Fruit fly (Drosophila melanogaster): ENCODE data around the gene nSMase.
A peak's percentile ranks its signal among the peaks of the same experiment; 100 is the strongest.

Gene nSMase

dm6 chr3L:3187263-3187662 lies 31.7 kb upstream of the nSMase start, which contains the start of gene CG14957:
CG14957 (plus strand) TSS chr3L:3187563.
- TF ChIP-seq Sp1 (GFP tag; optimal IDR thresholded peaks at IDR 0.05) (peak; percentile 31), Hnf4 (GFP tag; optimal IDR thresholded peaks at IDR 0.05) (peak; percentile 18), Hr83 (GFP tag; optimal IDR thresholded peaks at IDR 0.05; ENCODE audit: poor library complexity, severe bottlenecking) (peak; percentile 18), dmrt93B (GFP tag; optimal IDR thresholded peaks at IDR 0.05) (no peak)

- TF ChIP-seq HLH106 (tag; optimal IDR thresholded peaks at IDR 0.05) (no peak), psq (GFP tag; optimal IDR thresholded peaks at IDR 0.05) (no peak), h (GFP tag; optimal IDR thresholded peaks at IDR 0.05) (no peak), fru (GFP tag; optimal IDR thresholded peaks at IDR 0.05) (no peak), N (GFP tag; optimal IDR thresholded peaks at IDR 0.05) (no peak), CrebA (GFP tag; optimal IDR thresholded peaks at IDR 0.05; ENCODE audit: borderline replicate concordance) (no peak), sv (GFP tag; optimal IDR thresholded peaks at IDR 0.05) (no peak), Dfd (GFP tag; optimal IDR thresholded peaks at IDR 0.05) (no peak), brk (GFP tag; optimal IDR thresholded peaks at IDR 0.05) (no peak), sage (GFP tag; optimal IDR thresholded peaks at IDR 0.05) (no peak), Hr78 (GFP tag; optimal IDR thresholded peaks at IDR 0.05) (no peak), Dif (GFP tag; optimal IDR thresholded peaks at IDR 0.05; ENCODE audit: partially characterized antibody) (no peak), dsf (GFP tag; optimal IDR thresholded peaks at IDR 0.05; ENCODE audit: borderline replicate concordance) (no peak), pan (optimal IDR thresholded peaks at IDR 0.05) (no peak), OdsH (GFP tag; optimal IDR thresholded peaks at IDR 0.05) (no peak), GATAd (GFP tag; optimal IDR thresholded peaks at IDR 0.05) (no peak), br (GFP tag; optimal IDR thresholded peaks at IDR 0.05) (no peak), Jra (GFP tag; optimal IDR thresholded peaks at IDR 0.05) (no peak), jim (GFP tag; optimal IDR thresholded peaks at IDR 0.05) (no peak), foxo (GFP tag; optimal IDR thresholded peaks at IDR 0.05) (no peak)
These were observed 29.3 kb upstream of the nSMase start, which contains the start of the genes CG42525 and CG14958 for dm6 chr3L:3189647-3190046. CG42525 (minus strand) TSS chr3L:3189747. CG14958 (plus strand) TSS chr3L:3189978.

- TF ChIP-seq Myc (optimal IDR thresholded peaks at IDR 0.05), result no peak
- peak; percentile 76 for TF ChIP-seq Hr83 (GFP tag; optimal IDR thresholded peaks at IDR 0.05; ENCODE audit: poor library complexity, severe bottlenecking)
- TF ChIP-seq Dfd (GFP tag; optimal IDR thresholded peaks at IDR 0.05), result no peak
- TF ChIP-seq Jra (GFP tag; optimal IDR thresholded peaks at IDR 0.05), result peak; percentile 8
- TF ChIP-seq fru (GFP tag; optimal IDR thresholded peaks at IDR 0.05), result no peak
- no peak for TF ChIP-seq usp (GFP tag; optimal IDR thresholded peaks at IDR 0.05)
- TF ChIP-seq tai (GFP tag; optimal IDR thresholded peaks at IDR 0.05), result no peak
- TF ChIP-seq Abd-B (GFP tag; optimal IDR thresholded peaks at IDR 0.05), result no peak
- no peak for TF ChIP-seq dl (GFP tag; optimal IDR thresholded peaks at IDR 0.05; ENCODE audit: insufficient read depth in 1 of 2, partially characterized antibody in 2 of 2)
- no peak for TF ChIP-seq GATAd (GFP tag; optimal IDR thresholded peaks at IDR 0.05)
These were observed 26.5 kb upstream of the nSMase start, which contains the start of gene CG14965 for dm6 chr3L:3192333-3192894. CG14965 (minus strand) TSS chr3L:3192491.

dm6 chr3L:3192912-3193311 lies 26.0 kb upstream of the nSMase start, which contains the start of gene Hsp83:
Hsp83 (plus strand) TSS chr3L:3192969.
- TF ChIP-seq psq (GFP tag; optimal IDR thresholded peaks at IDR 0.05) (peak; percentile 80), brk (GFP tag; optimal IDR thresholded peaks at IDR 0.05) (peak; percentile 90), foxo (GFP tag; optimal IDR thresholded peaks at IDR 0.05) (peak; percentile 87 to 93), sv (GFP tag; optimal IDR thresholded peaks at IDR 0.05) (peak; percentile 85), CrebA (GFP tag; optimal IDR thresholded peaks at IDR 0.05; ENCODE audit: borderline replicate concordance) (no peak), Mio (GFP tag; optimal IDR thresholded peaks at IDR 0.05) (peak; percentile 57), dmrt93B (GFP tag; optimal IDR thresholded peaks at IDR 0.05) (peak; percentile 90), jim (GFP tag; optimal IDR thresholded peaks at IDR 0.05) (no peak), Sp1 (GFP tag; optimal IDR thresholded peaks at IDR 0.05) (peak; percentile 98), OdsH (GFP tag; optimal IDR thresholded peaks at IDR 0.05) (peak; percentile 94), CG32264 (GFP tag; optimal IDR thresholded peaks at IDR 0.05) (peak; percentile 86), tai (GFP tag; optimal IDR thresholded peaks at IDR 0.05) (no peak), ey (GFP tag; optimal IDR thresholded peaks at IDR 0.05) (peak; percentile 80), h (GFP tag; optimal IDR thresholded peaks at IDR 0.05) (peak; percentile 96), Dfd (GFP tag; optimal IDR thresholded peaks at IDR 0.05) (no peak), CG9705 (GFP tag; optimal IDR thresholded peaks at IDR 0.05) (peak; percentile 94), GATAd (GFP tag; optimal IDR thresholded peaks at IDR 0.05) (no peak), dsf (GFP tag; optimal IDR thresholded peaks at IDR 0.05; ENCODE audit: borderline replicate concordance) (peak; percentile 78), woc (GFP tag; optimal IDR thresholded peaks at IDR 0.05) (peak; percentile 65), Dif (GFP tag; optimal IDR thresholded peaks at IDR 0.05; ENCODE audit: partially characterized antibody) (peak; percentile 27), Hnf4 (GFP tag; optimal IDR thresholded peaks at IDR 0.05) (peak; percentile 92), rgr (GFP tag; optimal IDR thresholded peaks at IDR 0.05) (peak; percentile 98), Hr83 (GFP tag; optimal IDR thresholded peaks at IDR 0.05; ENCODE audit: poor library complexity, severe bottlenecking) (peak; percentile 99), Rel (GFP tag; optimal IDR thresholded peaks at IDR 0.05) (peak; percentile 81), Rel (tag; optimal IDR thresholded peaks at IDR 0.05) (peak; percentile 88), lola (GFP tag; optimal IDR thresholded peaks at IDR 0.05) (no peak), sage (GFP tag; optimal IDR thresholded peaks at IDR 0.05) (peak; percentile 95), Abd-B (GFP tag; optimal IDR thresholded peaks at IDR 0.05) (no peak), Vsx2 (GFP tag; optimal IDR thresholded peaks at IDR 0.05; ENCODE audit: partially characterized antibody) (no peak), Jra (GFP tag; optimal IDR thresholded peaks at IDR 0.05) (peak; percentile 68), Myc (optimal IDR thresholded peaks at IDR 0.05) (no peak), Hr78 (GFP tag; optimal IDR thresholded peaks at IDR 0.05) (no peak), fru (GFP tag; optimal IDR thresholded peaks at IDR 0.05) (peak; percentile 95), br (GFP tag; optimal IDR thresholded peaks at IDR 0.05) (peak; percentile 98), HLH106 (tag; optimal IDR thresholded peaks at IDR 0.05) (peak; percentile 87)
